Fruit fly (Drosophila melanogaster) whole organism, wandering third instar larva: ENCODE measurements around the gene IP3K2.

Experiments used
- Abd-B ChIP-seq: fragments of >200 bp; optimal IDR thresholded peaks from 2 replicates; lab custom pipeline; 2017; ENCODE audit warnings: missing biosample characterization, missing genetic modification characterization
- CG32264 ChIP-seq: fragments of 200-800 bp; sonication (Bioruptor generic); optimal IDR thresholded peaks from 2 replicates; lab custom pipeline; 2016; ENCODE audit warnings: missing biosample characterization, missing genetic modification characterization
- CG9705 ChIP-seq: fragments of 200-800 bp; sonication (Bioruptor generic); optimal IDR thresholded peaks from 2 replicates; lab custom pipeline; 2018; ENCODE audit warnings: missing biosample characterization, mild to moderate bottlenecking, missing genetic modification characterization
- CrebA ChIP-seq: fragments of 200-800 bp; sonication (Bioruptor generic); optimal IDR thresholded peaks from 2 replicates; lab custom pipeline; 2016; ENCODE audit warnings: missing biosample characterization, mild to moderate bottlenecking, missing genetic modification characterization, borderline replicate concordance
- Dfd ChIP-seq: fragments of >200 bp; optimal IDR thresholded peaks from 2 replicates; lab custom pipeline; 2017; ENCODE audit warnings: missing biosample characterization, missing genetic modification characterization
- Dif ChIP-seq: fragments of 200-275, 200-300 bp; sonication (Bioruptor generic); optimal IDR thresholded peaks from 2 replicates; lab custom pipeline; 2018; ENCODE audit warnings: missing biosample characterization, missing genetic modification characterization; ENCODE audit not compliant: partially characterized antibody
- GATAd ChIP-seq: sonication (Bioruptor generic); optimal IDR thresholded peaks from 2 replicates; lab custom pipeline; 2016; ENCODE audit warnings: missing biosample characterization, missing genetic modification characterization
- HLH106 ChIP-seq: fragments of 200-800 bp; optimal IDR thresholded peaks from 3 replicates; lab custom pipeline; 2019; ENCODE audit warnings: missing biosample characterization, mild to moderate bottlenecking, missing genetic modification characterization, moderate library complexity
- Hnf4 ChIP-seq: fragments of 200-800 bp; sonication (Bioruptor generic); optimal IDR thresholded peaks from 2 replicates; lab custom pipeline; 2016; ENCODE audit warnings: missing biosample characterization, mild to moderate bottlenecking, missing genetic modification characterization
- Hr78 ChIP-seq: fragments of >200 bp; optimal IDR thresholded peaks from 2 replicates; lab custom pipeline; 2017; ENCODE audit warnings: missing biosample characterization, missing genetic modification characterization
- Hr83 ChIP-seq: fragments of 200-300 bp; sonication (Bioruptor generic); optimal IDR thresholded peaks from 2 replicates; lab custom pipeline; 2016; ENCODE audit warnings: missing biosample characterization, mild to moderate bottlenecking, missing genetic modification characterization, moderate library complexity; ENCODE audit not compliant: poor library complexity, severe bottlenecking
- Jra ChIP-seq: sonication (Bioruptor generic); optimal IDR thresholded peaks from 2 replicates; lab custom pipeline; 2016; ENCODE audit warnings: missing biosample characterization, missing genetic modification characterization
- Mio ChIP-seq: sonication (Bioruptor generic); optimal IDR thresholded peaks from 2 replicates; lab custom pipeline; 2016; ENCODE audit warnings: missing biosample characterization, missing genetic modification characterization
- Myc ChIP-seq: fragments of >200 bp; optimal IDR thresholded peaks from 2 replicates; lab custom pipeline; 2017
- N ChIP-seq: fragments of >200 bp; optimal IDR thresholded peaks from 2 replicates; lab custom pipeline; 2018; ENCODE audit warnings: missing biosample characterization, missing external identifiers, missing genetic modification characterization
- OdsH ChIP-seq: fragments of 200-800 bp; sonication (Bioruptor generic); optimal IDR thresholded peaks from 2 replicates; lab custom pipeline; 2016; ENCODE audit warnings: missing biosample characterization, mild to moderate bottlenecking, missing genetic modification characterization
- Rel ChIP-seq, 2 experiments: fragments of 200-800 bp; sonication (Bioruptor generic) in 1 of 2; optimal IDR thresholded peaks; 2 replicates in 1 of 2; 3 replicates in 1 of 2; lab custom pipeline; 2016 to 2019; ENCODE audit warnings: mild to moderate bottlenecking in 2 of 2, missing biosample characterization in 2 of 2, missing genetic modification characterization in 2 of 2, moderate library complexity in 1 of 2
- Sp1 ChIP-seq: fragments of 200-800 bp; sonication (Bioruptor generic); optimal IDR thresholded peaks from 3 replicates; lab custom pipeline; 2019; ENCODE audit warnings: missing biosample characterization, mild to moderate bottlenecking, missing genetic modification characterization, moderate library complexity
- Vsx2 ChIP-seq: fragments of 200-300, 225-300 bp; sonication (Bioruptor generic); optimal IDR thresholded peaks from 2 replicates; lab custom pipeline; 2018; ENCODE audit warnings: missing biosample characterization, missing genetic modification characterization; ENCODE audit not compliant: partially characterized antibody
- br ChIP-seq: fragments of 200-800 bp; sonication (Bioruptor generic); optimal IDR thresholded peaks from 2 replicates; lab custom pipeline; 2016; ENCODE audit warnings: missing biosample characterization, missing genetic modification characterization
- brk ChIP-seq: fragments of 200-800 bp; sonication (Bioruptor generic); optimal IDR thresholded peaks from 2 replicates; lab custom pipeline; 2016; ENCODE audit warnings: missing biosample characterization, mild to moderate bottlenecking, missing genetic modification characterization
- dl ChIP-seq, 2 experiments: fragments of 175-275, 200-275 bp in 1 of 2; fragments of 200-275 bp in 1 of 2; sonication (Bioruptor generic); optimal IDR thresholded peaks; lab custom pipeline; 2018; ENCODE audit warnings: mild to moderate bottlenecking in 2 of 2, missing biosample characterization in 2 of 2, missing genetic modification characterization in 2 of 2, moderate library complexity in 2 of 2; ENCODE audit not compliant: partially characterized antibody in 2 of 2, insufficient read depth in 1 of 2
- dmrt93B ChIP-seq: fragments of 200-800 bp; sonication (Bioruptor generic); optimal IDR thresholded peaks from 2 replicates; lab custom pipeline; 2018; ENCODE audit warnings: missing biosample characterization, mild to moderate bottlenecking, missing genetic modification characterization
- dsf ChIP-seq: sonication (Bioruptor generic); optimal IDR thresholded peaks from 2 replicates; lab custom pipeline; 2016; ENCODE audit warnings: missing biosample characterization, missing genetic modification characterization, borderline replicate concordance
- ey ChIP-seq: fragments of 200-800 bp; sonication (Bioruptor generic); optimal IDR thresholded peaks from 2 replicates; lab custom pipeline; 2016; ENCODE audit warnings: missing biosample characterization, missing genetic modification characterization
- foxo ChIP-seq, 2 experiments: fragments of 200-800 bp; sonication (Bioruptor generic); optimal IDR thresholded peaks; 2 replicates in 1 of 2; 3 replicates in 1 of 2; lab custom pipeline; 2016 to 2017; ENCODE audit warnings: missing biosample characterization in 2 of 2, missing genetic modification characterization in 2 of 2
- fru ChIP-seq: fragments of 200-800 bp; sonication (Bioruptor generic); optimal IDR thresholded peaks from 3 replicates; lab custom pipeline; 2016; ENCODE audit warnings: missing biosample characterization, mild to moderate bottlenecking, missing genetic modification characterization
- h ChIP-seq: fragments of 200-800 bp; sonication (Bioruptor generic); optimal IDR thresholded peaks from 3 replicates; lab custom pipeline; 2016; ENCODE audit warnings: missing biosample characterization, mild to moderate bottlenecking, missing genetic modification characterization
- jim ChIP-seq: fragments of 175-275, 200-325 bp; sonication (Bioruptor generic); optimal IDR thresholded peaks from 2 replicates; lab custom pipeline; 2016; ENCODE audit warnings: missing biosample characterization, mild to moderate bottlenecking, missing genetic modification characterization
- lola ChIP-seq: fragments of >200 bp; optimal IDR thresholded peaks from 2 replicates; lab custom pipeline; 2017; ENCODE audit warnings: missing biosample characterization, missing genetic modification characterization
- pan ChIP-seq: fragments of >200 bp; optimal IDR thresholded peaks from 2 replicates; lab custom pipeline; 2017
- psq ChIP-seq: fragments of 200-800 bp; sonication (Bioruptor generic); optimal IDR thresholded peaks from 3 replicates; lab custom pipeline; 2017; ENCODE audit warnings: missing biosample characterization, mild to moderate bottlenecking, missing genetic modification characterization, moderate library complexity
- rgr ChIP-seq: fragments of 200-800 bp; sonication (Bioruptor generic); optimal IDR thresholded peaks from 3 replicates; lab custom pipeline; 2016; ENCODE audit warnings: missing biosample characterization, mild to moderate bottlenecking, missing genetic modification characterization
- sage ChIP-seq: fragments of 200-800 bp; sonication (Bioruptor generic); optimal IDR thresholded peaks from 2 replicates; lab custom pipeline; 2016; ENCODE audit warnings: missing biosample characterization, mild to moderate bottlenecking, missing genetic modification characterization
- sv ChIP-seq: fragments of 200-800 bp; sonication (Bioruptor generic); optimal IDR thresholded peaks from 3 replicates; lab custom pipeline; 2016; ENCODE audit warnings: missing biosample characterization, missing genetic modification characterization
- tai ChIP-seq: sonication (Bioruptor generic); optimal IDR thresholded peaks from 2 replicates; lab custom pipeline; 2016; ENCODE audit warnings: missing biosample characterization, missing genetic modification characterization
- usp ChIP-seq: fragments of >200 bp; optimal IDR thresholded peaks from 2 replicates; lab custom pipeline; 2017; ENCODE audit warnings: missing biosample characterization, missing genetic modification characterization
- woc ChIP-seq: sonication (Bioruptor generic); optimal IDR thresholded peaks from 2 replicates; lab custom pipeline; 2016; ENCODE audit warnings: missing biosample characterization, mild to moderate bottlenecking, missing genetic modification characterization

IP3K2 gene

dm6 chrX:13303656-13304647 lies 519 bp downstream of the IP3K2 start:
- TF ChIP-seq dl (GFP tag; optimal IDR thresholded peaks at IDR 0.05; lab: Kevin White, UChicago; ENCODE audit: insufficient read depth in 1 of 2, partially characterized antibody in 2 of 2) (no peak), sage (no peak), fru (GFP tag; lab: Kevin White, UChicago) (no peak), CG9705 (GFP tag; lab: Kevin White, UChicago) (no peak), h (GFP tag; lab: Kevin White, UChicago) (peak; percentile 40), woc (GFP tag; lab: Kevin White, UChicago) (peak; percentile 51), GATAd (no peak), rgr (no peak), brk (GFP tag; lab: Kevin White, UChicago) (no peak), dmrt93B (GFP tag; lab: Kevin White, UChicago) (no peak), Abd-B (GFP tag; lab: Kevin White, UChicago) (no peak), pan (lab: Kevin White, UChicago) (no peak), Dif (GFP tag; lab: Kevin White, UChicago) (peak; percentile 33), Hnf4 (GFP tag; lab: Kevin White, UChicago) (no peak), ey (no peak), HLH106 (tag; lab: Kevin White, UChicago) (no peak), lola (GFP tag; lab: Kevin White, UChicago) (no peak), dsf (GFP tag; lab: Kevin White, UChicago) (no peak), Jra (GFP tag; lab: Kevin White, UChicago) (no peak), sv (GFP tag; lab: Kevin White, UChicago) (no peak), OdsH (GFP tag; lab: Kevin White, UChicago) (no peak), foxo (GFP tag; optimal IDR thresholded peaks at IDR 0.05; lab: Kevin White, UChicago) (no peak), br (GFP tag; lab: Kevin White, UChicago) (peak; percentile 1), Mio (GFP tag; lab: Kevin White, UChicago) (no peak), CrebA (GFP tag; lab: Kevin White, UChicago) (no peak), Myc (lab: Kevin White, UChicago) (no peak), N (GFP tag; lab: Kevin White, UChicago) (peak; percentile 80), usp (GFP tag; lab: Kevin White, UChicago) (no peak), Hr78 (GFP tag; lab: Kevin White, UChicago) (no peak), Hr83 (GFP tag; lab: Kevin White, UChicago) (peak; percentile 5), Rel (GFP tag; optimal IDR thresholded peaks at IDR 0.05; lab: Kevin White, UChicago) (no peak), Rel (tag; optimal IDR thresholded peaks at IDR 0.05; lab: Kevin White, UChicago) (peak; percentile 41), jim (no peak), tai (GFP tag; lab: Kevin White, UChicago) (no peak), Vsx2 (GFP tag; lab: Kevin White, UChicago) (no peak), psq (GFP tag; lab: Kevin White, UChicago) (peak; percentile 36), Sp1 (peak; percentile 18), CG32264 (GFP tag; lab: Kevin White, UChicago) (no peak), Dfd (GFP tag; lab: Kevin White, UChicago) (no peak)

- TF ChIP-seq CG32264 (GFP tag; lab: Kevin White, UChicago), result no peak
- no peak for TF ChIP-seq lola (GFP tag; lab: Kevin White, UChicago)
- peak; percentile 17 for TF ChIP-seq h (GFP tag; lab: Kevin White, UChicago)
- TF ChIP-seq Vsx2 (GFP tag; lab: Kevin White, UChicago), result no peak
- no peak for TF ChIP-seq Rel (GFP tag; optimal IDR thresholded peaks at IDR 0.05; lab: Kevin White, UChicago)
- peak; percentile 71 for TF ChIP-seq Rel (tag; optimal IDR thresholded peaks at IDR 0.05; lab: Kevin White, UChicago)
- no peak for TF ChIP-seq Jra (GFP tag; lab: Kevin White, UChicago)
Observed at dm6 chrX:13305323-13305722, 1.9 kb downstream of the IP3K2 start.
